Worm (Caenorhabditis elegans): ENCODE measurements around the gene F14F7.7.
A peak's percentile ranks its signal among the peaks of the same experiment; 100 is the strongest.

F14F7.7 gene

ce11 chrIII:13032429-13033018, 1.8 kb downstream of the F14F7.7 start (continued):
- no peak for TF ChIP-seq Y5F2A.4 (GFP tag; optimal IDR thresholded peaks at IDR 0.05)
- peak; percentile 68; the same call in 1 of the 2 replicates for TF ChIP-seq dmd-8 (GFP tag; IDR thresholded peaks at IDR 0.05)
- no peak for TF ChIP-seq ZK546.5 (tag; optimal IDR thresholded peaks at IDR 0.05)
- TF ChIP-seq attf-4 (tag; optimal IDR thresholded peaks at IDR 0.05), result no peak
- no peak for TF ChIP-seq lin-39 (tag; optimal IDR thresholded peaks at IDR 0.05)
- TF ChIP-seq mep-1 (tag; optimal IDR thresholded peaks at IDR 0.05), result no peak
- no peak for TF ChIP-seq tag-97 (GFP tag; IDR thresholded peaks at IDR 0.05)
- no peak; the same call in 1 of the 2 replicates for TF ChIP-seq madf-9 (GFP tag; conservative IDR thresholded peaks at IDR 0.05)
- no peak for TF ChIP-seq lin-1 (GFP tag; IDR thresholded peaks at IDR 0.05)
- TF ChIP-seq ama-1 (optimal IDR thresholded peaks at IDR 0.05), result no peak
- TF ChIP-seq snpc-1.2 (GFP tag; IDR thresholded peaks at IDR 0.05), result 0 out of 2 replicates have a peak, but pooled peaks have one; percentile 20
- TF ChIP-seq mxl-3 (GFP tag; optimal IDR thresholded peaks at IDR 0.05), result no peak
- no peak for TF ChIP-seq nhr-111 (GFP tag; optimal IDR thresholded peaks at IDR 0.05)
- TF ChIP-seq lim-7 (GFP tag; IDR thresholded peaks at IDR 0.05), result no peak
- no peak for TF ChIP-seq aly-2 (tag; optimal IDR thresholded peaks at IDR 0.05)
- no peak for TF ChIP-seq hlh-30 (tag; optimal IDR thresholded peaks at IDR 0.05; ENCODE audit: insufficient read depth)
- TF ChIP-seq fos-1 (tag; optimal IDR thresholded peaks at IDR 0.05), result no peak
- TF ChIP-seq unc-130 (GFP tag; optimal IDR thresholded peaks at IDR 0.05), result no peak
- TF ChIP-seq hlh-11 (tag; optimal IDR thresholded peaks at IDR 0.05), result no peak
- peak; percentile 60 for TF ChIP-seq egl-43 (GFP tag; IDR thresholded peaks at IDR 0.05)
- 0 out of 2 replicates have a peak, but pooled peaks have one; percentile 33 for TF ChIP-seq F44E2.7 (GFP tag; IDR thresholded peaks at IDR 0.05)
- TF ChIP-seq cey-2 (tag; optimal IDR thresholded peaks at IDR 0.05; ENCODE audit: borderline replicate concordance, insufficient read depth), result no peak
- TF ChIP-seq daf-12 (tag; optimal IDR thresholded peaks at IDR 0.05), result no peak
- no peak for TF ChIP-seq nhr-6 (tag; optimal IDR thresholded peaks at IDR 0.05)
- TF ChIP-seq nhr-11 (tag; optimal IDR thresholded peaks at IDR 0.05), result no peak
- no peak for TF ChIP-seq snpc-4 (tag; optimal IDR thresholded peaks at IDR 0.05)
- no peak for TF ChIP-seq nhr-25 (tag; optimal IDR thresholded peaks at IDR 0.05; ENCODE audit: borderline replicate concordance, insufficient read depth)
- no peak for TF ChIP-seq dve-1 (tag; optimal IDR thresholded peaks at IDR 0.05; ENCODE audit: insufficient read depth)
- no peak for TF ChIP-seq F26F4.8 (GFP tag; conservative IDR thresholded peaks at IDR 0.05)
- no peak for TF ChIP-seq ces-1 (GFP tag; optimal IDR thresholded peaks at IDR 0.05)

DNA sequence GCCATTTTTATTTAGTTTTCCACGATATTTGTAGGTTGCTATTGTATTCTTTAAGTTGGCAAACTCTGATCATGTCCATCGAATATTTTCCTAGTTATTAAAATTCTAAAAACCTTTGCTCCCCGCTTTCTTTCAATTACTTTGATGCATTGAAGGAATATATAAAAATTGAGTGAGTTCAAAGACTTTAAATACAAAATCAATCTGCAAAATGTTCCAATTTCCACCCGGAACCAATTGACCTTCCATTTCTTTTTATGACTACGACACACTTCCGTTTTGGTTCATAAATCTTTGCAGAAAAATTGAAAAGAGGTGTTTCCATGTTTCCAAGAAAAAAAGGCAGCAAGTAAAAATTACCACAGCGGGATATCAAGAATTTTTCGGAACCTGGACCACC, 9.0 kb downstream of the F14F7.7 start, which contains the start of gene F54F12.2:
Gene F54F12.2 (plus strand): TSS at position 301 of the 400 bp plus-strand sequence.
- no peak for TF ChIP-seq snpc-4 (tag; optimal IDR thresholded peaks at IDR 0.05)
- TF ChIP-seq egl-43 (GFP tag; IDR thresholded peaks at IDR 0.05), result no peak
- no peak for TF ChIP-seq daf-19 (GFP tag; conservative IDR thresholded peaks at IDR 0.05)
- TF ChIP-seq zag-1 (tag; optimal IDR thresholded peaks at IDR 0.05), result no peak
- TF ChIP-seq spr-1 (tag; optimal IDR thresholded peaks at IDR 0.05), result no peak
- no peak for TF ChIP-seq unc-62 (GFP tag; optimal IDR thresholded peaks at IDR 0.05 in 1 of 2)
- TF ChIP-seq unc-62 (tag; optimal IDR thresholded peaks at IDR 0.05), result no peak
- no peak for TF ChIP-seq snpc-1.2 (GFP tag; IDR thresholded peaks at IDR 0.05)
- TF ChIP-seq Y48G9A.11 (GFP tag; IDR thresholded peaks at IDR 0.05), result no peak
- TF ChIP-seq nhr-111 (GFP tag; optimal IDR thresholded peaks at IDR 0.05), result no peak
- TF ChIP-seq cey-2 (tag; optimal IDR thresholded peaks at IDR 0.05; ENCODE audit: borderline replicate concordance, insufficient read depth), result no peak
- TF ChIP-seq nhr-237 (tag; optimal IDR thresholded peaks at IDR 0.05), result no peak
- TF ChIP-seq nhr-48 (tag; optimal IDR thresholded peaks at IDR 0.05), result no peak
- TF ChIP-seq spr-3 (GFP tag; optimal IDR thresholded peaks at IDR 0.05), result no peak
- TF ChIP-seq lim-7 (GFP tag; IDR thresholded peaks at IDR 0.05), result no peak
- no peak for TF ChIP-seq ceh-62 (tag; optimal IDR thresholded peaks at IDR 0.05)
- TF ChIP-seq dmd-9 (GFP tag; IDR thresholded peaks at IDR 0.05), result no peak
- no peak for TF ChIP-seq ceh-82 (tag; optimal IDR thresholded peaks at IDR 0.05)
- TF ChIP-seq nhr-42 (GFP tag; IDR thresholded peaks at IDR 0.05), result no peak
- no peak for TF ChIP-seq daf-8 (GFP tag; IDR thresholded peaks at IDR 0.05)
- no peak for TF ChIP-seq F37D6.2 (tag; optimal IDR thresholded peaks at IDR 0.05)

All from whole organism, L4 larva.